Worm (Caenorhabditis elegans): ENCODE results near the gene F10E7.9.

F10E7.9 gene

DNA sequence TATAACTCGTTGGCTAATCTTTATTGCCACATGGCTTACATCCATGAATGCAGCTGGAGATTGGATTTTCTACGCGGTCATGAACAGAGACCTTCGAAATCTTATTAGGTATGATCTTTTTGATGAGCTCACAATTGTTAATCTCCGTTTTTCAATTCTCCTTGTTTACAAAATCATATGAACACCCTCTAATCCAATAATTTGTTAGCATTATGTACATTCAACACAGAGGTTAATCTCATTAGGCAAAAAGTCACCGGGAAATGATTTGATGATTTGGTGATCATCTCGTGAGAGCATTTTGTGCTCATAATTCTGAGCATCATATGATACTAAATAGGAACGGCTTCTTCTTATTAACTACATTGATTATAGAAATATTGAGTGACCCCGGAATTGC is 36.4 kb upstream of the F10E7.9 start:
- TF ChIP-seq ceh-13 (GFP tag; optimal IDR thresholded peaks at IDR 0.05): no peak
- TF ChIP-seq ceh-36 (tag; optimal IDR thresholded peaks at IDR 0.05): no peak
- TF ChIP-seq tbx-37 (GFP tag; conservative IDR thresholded peaks at IDR 0.05): no peak
- TF ChIP-seq sea-1 (GFP tag; conservative IDR thresholded peaks at IDR 0.05): no peak

ce11 chrII:7144307-7144706 is 34.5 kb upstream of the F10E7.9 start, which contains the start of gene npr-31:
Gene npr-31, plus strand, starts transcription at chrII:7144607.
- TF ChIP-seq aly-1 (tag; optimal IDR thresholded peaks at IDR 0.05) (no peak), flt-1 (GFP tag; IDR thresholded peaks at IDR 0.05) (no peak), B0310.2 (tag; optimal IDR thresholded peaks at IDR 0.05) (no peak), sea-1 (GFP tag; conservative IDR thresholded peaks at IDR 0.05) (no peak), hmbx-1 (tag; optimal IDR thresholded peaks at IDR 0.05) (no peak), F13C5.2 (tag; optimal IDR thresholded peaks at IDR 0.05) (no peak)

- no peak for TF ChIP-seq ets-7 (tag; optimal IDR thresholded peaks at IDR 0.05)
- TF ChIP-seq B0310.2 (tag; optimal IDR thresholded peaks at IDR 0.05): no peak
- no peak for TF ChIP-seq flt-1 (GFP tag; IDR thresholded peaks at IDR 0.05)
- TF ChIP-seq tbx-11 (GFP tag; IDR thresholded peaks at IDR 0.05): no peak
- no peak for TF ChIP-seq ceh-13 (GFP tag; optimal IDR thresholded peaks at IDR 0.05)
- no peak for TF ChIP-seq hmg-4 (GFP tag; optimal IDR thresholded peaks at IDR 0.05)
- TF ChIP-seq F13C5.2 (tag; optimal IDR thresholded peaks at IDR 0.05): no peak
These were observed 29.2 kb upstream of the F10E7.9 start for ce11 chrII:7139064-7139463.

- TF ChIP-seq ceh-36 (tag; optimal IDR thresholded peaks at IDR 0.05): no peak
- no peak for TF ChIP-seq scrt-1 (GFP tag; IDR thresholded peaks at IDR 0.05)
- TF ChIP-seq hmbx-1 (tag; optimal IDR thresholded peaks at IDR 0.05): no peak
- TF ChIP-seq hnd-1 (tag; optimal IDR thresholded peaks at IDR 0.05): no peak
- no peak for TF ChIP-seq aly-1 (tag; optimal IDR thresholded peaks at IDR 0.05)
- TF ChIP-seq ama-1 (optimal IDR thresholded peaks at IDR 0.05): no peak
- TF ChIP-seq tra-4 (tag; optimal IDR thresholded peaks at IDR 0.05): no peak
- TF ChIP-seq B0310.2 (tag; optimal IDR thresholded peaks at IDR 0.05): no peak
- no peak for TF ChIP-seq sea-1 (GFP tag; conservative IDR thresholded peaks at IDR 0.05)
- TF ChIP-seq ceh-13 (GFP tag; optimal IDR thresholded peaks at IDR 0.05): no peak
- TF ChIP-seq ets-7 (tag; optimal IDR thresholded peaks at IDR 0.05): no peak
- no peak for TF ChIP-seq tbx-37 (GFP tag; conservative IDR thresholded peaks at IDR 0.05)
- TF ChIP-seq tbx-11 (GFP tag; IDR thresholded peaks at IDR 0.05): no peak
- TF ChIP-seq hmg-4 (GFP tag; optimal IDR thresholded peaks at IDR 0.05): no peak
- no peak for TF ChIP-seq pes-1 (GFP tag; IDR thresholded peaks at IDR 0.05)
These were observed 22.2 kb upstream of the F10E7.9 start, which contains the start of the genes T07F8.4 and gld-3 for ce11 chrII:7131871-7132693. Gene T07F8.4, minus strand, starts transcription at chrII:7132032. Gene gld-3, plus strand, starts transcription at chrII:7132643.

ce11 chrII:7126457-7126856 is 16.6 kb upstream of the F10E7.9 start, which contains the start of gene F10E7.1:
Gene F10E7.1, plus strand, starts transcription at chrII:7126757.
- TF ChIP-seq hmbx-1 (tag; optimal IDR thresholded peaks at IDR 0.05) (no peak), ceh-13 (GFP tag; optimal IDR thresholded peaks at IDR 0.05) (no peak), ama-1 (optimal IDR thresholded peaks at IDR 0.05) (no peak), scrt-1 (GFP tag; IDR thresholded peaks at IDR 0.05) (no peak), hnd-1 (tag; optimal IDR thresholded peaks at IDR 0.05) (no peak), tra-4 (tag; optimal IDR thresholded peaks at IDR 0.05) (no peak), B0310.2 (tag; optimal IDR thresholded peaks at IDR 0.05) (no peak), pes-1 (GFP tag; IDR thresholded peaks at IDR 0.05) (no peak), aly-1 (tag; optimal IDR thresholded peaks at IDR 0.05) (no peak), ets-7 (tag; optimal IDR thresholded peaks at IDR 0.05) (no peak), flt-1 (GFP tag; IDR thresholded peaks at IDR 0.05) (no peak), ceh-36 (tag; optimal IDR thresholded peaks at IDR 0.05) (no peak)

- TF ChIP-seq tbx-37 (GFP tag; conservative IDR thresholded peaks at IDR 0.05) (no peak), flt-1 (GFP tag; IDR thresholded peaks at IDR 0.05) (no peak), ceh-13 (GFP tag; optimal IDR thresholded peaks at IDR 0.05) (no peak), pes-1 (GFP tag; IDR thresholded peaks at IDR 0.05) (no peak), B0310.2 (tag; optimal IDR thresholded peaks at IDR 0.05) (no peak), sea-1 (GFP tag; conservative IDR thresholded peaks at IDR 0.05) (no peak), aly-1 (tag; optimal IDR thresholded peaks at IDR 0.05) (no peak)
These were observed 13.0 kb upstream of the F10E7.9 start, which contains the start of gene F10E7.11 for ce11 chrII:7122661-7123418. Gene F10E7.11, minus strand, starts transcription at chrII:7122892.

- TF ChIP-seq aly-1 (tag; optimal IDR thresholded peaks at IDR 0.05): no peak
These were observed 12.0 kb upstream of the F10E7.9 start, which contains the start of gene F10E7.2 for ce11 chrII:7121762-7122292. Gene F10E7.2, plus strand, starts transcription at chrII:7122242.

- TF ChIP-seq ceh-13 (GFP tag; optimal IDR thresholded peaks at IDR 0.05) (no peak), F13C5.2 (tag; optimal IDR thresholded peaks at IDR 0.05) (no peak), B0310.2 (tag; optimal IDR thresholded peaks at IDR 0.05) (no peak), hmbx-1 (tag; optimal IDR thresholded peaks at IDR 0.05) (no peak), hmg-4 (GFP tag; optimal IDR thresholded peaks at IDR 0.05) (no peak), ama-1 (optimal IDR thresholded peaks at IDR 0.05) (no peak), sea-1 (GFP tag; conservative IDR thresholded peaks at IDR 0.05) (no peak), ets-7 (tag; optimal IDR thresholded peaks at IDR 0.05) (no peak), tra-4 (tag; optimal IDR thresholded peaks at IDR 0.05) (no peak), scrt-1 (GFP tag; IDR thresholded peaks at IDR 0.05) (no peak), tbx-37 (GFP tag; conservative IDR thresholded peaks at IDR 0.05) (no peak), hnd-1 (tag; optimal IDR thresholded peaks at IDR 0.05) (no peak), pes-1 (GFP tag; IDR thresholded peaks at IDR 0.05) (no peak), ceh-36 (tag; optimal IDR thresholded peaks at IDR 0.05) (no peak), tbx-11 (GFP tag; IDR thresholded peaks at IDR 0.05) (no peak), flt-1 (GFP tag; IDR thresholded peaks at IDR 0.05) (no peak), aly-1 (tag; optimal IDR thresholded peaks at IDR 0.05) (no peak)
These were observed 9.7 kb upstream of the F10E7.9 start for ce11 chrII:7119525-7119924.

Data from whole organism, early embryonic.